Fruit fly (Drosophila melanogaster): ENCODE data around the gene CG11317.

The CG11317 gene

dm6 chr3R:31059036-31059806 lies 37.9 kb downstream of the CG11317 start (continued):
- peak; percentile 82 for TF ChIP-seq ttk (GFP tag; IDR thresholded peaks at IDR 0.05)
- TF ChIP-seq H15 (GFP tag; IDR thresholded peaks at IDR 0.05) = peak; percentile 64; the same call in 2 of the 3 replicates
- peak; percentile 83 for TF ChIP-seq zfh1 (GFP tag; IDR thresholded peaks at IDR 0.05)
- no peak for TF ChIP-seq Atf3 (GFP tag; optimal IDR thresholded peaks at IDR 0.05)
- peak in 1 of 2 experiments; percentile 85 for TF ChIP-seq Hr51 (GFP tag; optimal IDR thresholded peaks at IDR 0.05)
- no peak for TF ChIP-seq CG12744 (GFP tag; optimal IDR thresholded peaks at IDR 0.05)
- no peak for TF ChIP-seq CG42726 (GFP tag; IDR thresholded peaks at IDR 0.05; ENCODE audit: partially characterized antibody)
- TF ChIP-seq CG6683 (GFP tag; optimal IDR thresholded peaks at IDR 0.05) = peak; percentile 47
- TF ChIP-seq CG17359 (tag; optimal IDR thresholded peaks at IDR 0.05) = peak; percentile 92
- TF ChIP-seq CG18599 (GFP tag; optimal IDR thresholded peaks at IDR 0.05) = peak; percentile 85
- peak; percentile 42 for TF ChIP-seq sug (tag; optimal IDR thresholded peaks at IDR 0.05)
- peak; percentile 5 for TF ChIP-seq CG1647 (GFP tag; optimal IDR thresholded peaks at IDR 0.05)
- TF ChIP-seq stc (GFP tag; IDR thresholded peaks at IDR 0.05) = peak; percentile 83
- peak; percentile 64 for TF ChIP-seq CG1603 (tag; optimal IDR thresholded peaks at IDR 0.05)
- TF ChIP-seq CG11504 (tag; optimal IDR thresholded peaks at IDR 0.05) = peak; percentile 90
- no peak for TF ChIP-seq Doc3 (GFP tag; IDR thresholded peaks at IDR 0.05; ENCODE audit: partially characterized antibody)
- no peak for TF ChIP-seq Dad (GFP tag; optimal IDR thresholded peaks at IDR 0.05)
- TF ChIP-seq CG7987 (GFP tag; optimal IDR thresholded peaks at IDR 0.05) = peak; percentile 42
- no peak for TF ChIP-seq br (optimal IDR thresholded peaks at IDR 0.05)
- no peak for TF ChIP-seq gsb (GFP tag; IDR thresholded peaks at IDR 0.05)
- TF ChIP-seq H2.0 (GFP tag; IDR thresholded peaks at IDR 0.05) = peak; percentile 78
- TF ChIP-seq CG17802 (tag; optimal IDR thresholded peaks at IDR 0.05) = peak; percentile 60
- peak; percentile 80 for TF ChIP-seq CG7556 (GFP tag; optimal IDR thresholded peaks at IDR 0.05)
- no peak for TF ChIP-seq CG14860 (GFP tag; IDR thresholded peaks at IDR 0.05; ENCODE audit: partially characterized antibody)
- TF ChIP-seq CG1832 (GFP tag; optimal IDR thresholded peaks at IDR 0.05) = peak; percentile 54
- TF ChIP-seq Nf-YA (GFP tag; IDR thresholded peaks at IDR 0.05) = peak; percentile 71
- TF ChIP-seq Opbp (GFP tag; IDR thresholded peaks at IDR 0.05; ENCODE audit: partially characterized antibody) = no peak
- TF ChIP-seq crc (GFP tag; optimal IDR thresholded peaks at IDR 0.05) = no peak
- no peak for TF ChIP-seq knrl (GFP tag; IDR thresholded peaks at IDR 0.05; ENCODE audit: partially characterized antibody)
- TF ChIP-seq CG17361 (GFP tag; IDR thresholded peaks at IDR 0.05) = peak; percentile 91
- TF ChIP-seq Hr78 (GFP tag; optimal IDR thresholded peaks at IDR 0.05) = no peak
- TF ChIP-seq NC2α (GFP tag; optimal IDR thresholded peaks at IDR 0.05) = no peak
- TF ChIP-seq Jarid2 (GFP tag; optimal IDR thresholded peaks at IDR 0.05) = peak; percentile 10
- TF ChIP-seq tgo (GFP tag; IDR thresholded peaks at IDR 0.05) = peak; percentile 80
- TF ChIP-seq aop (GFP tag; IDR thresholded peaks at IDR 0.05) = no peak
- TF ChIP-seq CG5245 (GFP tag; optimal IDR thresholded peaks at IDR 0.05) = peak; percentile 77
- TF ChIP-seq B-H1 (GFP tag; IDR thresholded peaks at IDR 0.05) = peak; percentile 61
- TF ChIP-seq HLH3B (GFP tag; IDR thresholded peaks at IDR 0.05) = peak; percentile 78
- peak; percentile 40 for TF ChIP-seq Hsf (GFP tag; optimal IDR thresholded peaks at IDR 0.05)
- peak; percentile 57 for TF ChIP-seq ssp (GFP tag; IDR thresholded peaks at IDR 0.05)
- TF ChIP-seq Scr (GFP tag; IDR thresholded peaks at IDR 0.05; ENCODE audit: partially characterized antibody) = no peak
- peak; percentile 46 for TF ChIP-seq TFAM (GFP tag; optimal IDR thresholded peaks at IDR 0.05)
- no peak for TF ChIP-seq zen2 (GFP tag; IDR thresholded peaks at IDR 0.05; ENCODE audit: partially characterized antibody)
- no peak for TF ChIP-seq vnd (GFP tag; IDR thresholded peaks at IDR 0.05; ENCODE audit: partially characterized antibody)
- peak; percentile 35 for TF ChIP-seq CG30020 (tag; optimal IDR thresholded peaks at IDR 0.05)
- TF ChIP-seq CG18764 (GFP tag; optimal IDR thresholded peaks at IDR 0.05) = peak; percentile 74
- TF ChIP-seq hb (GFP tag; IDR thresholded peaks at IDR 0.05; ENCODE audit: partially characterized antibody) = no peak
- no peak for TF ChIP-seq Tbp (GFP tag; optimal IDR thresholded peaks at IDR 0.05)
- peak; percentile 69 for TF ChIP-seq CG12942 (GFP tag; optimal IDR thresholded peaks at IDR 0.05)
